Worm (Caenorhabditis elegans) whole organism, L2 larva: Measurements from ENCODE around the gene F07F6.7.
A peak's percentile ranks its signal among the peaks of the same experiment; 100 is the strongest.

Source experiments
- C34F6.9 ChIP-seq: fragments of 150-350 bp; optimal IDR thresholded peaks from 2 replicates; lab custom pipeline; 2014; ENCODE audit warnings: missing biosample characterization, missing genetic modification characterization
- F13H6.1 ChIP-seq: sonication (generic microtip); optimal IDR thresholded peaks from 2 replicates; lab custom pipeline; 2016; ENCODE audit warnings: missing genetic modification characterization, missing compliant biosample characterization
- R02D3.7 ChIP-seq: fragments of 150-350 bp; optimal IDR thresholded peaks from 2 replicates; lab custom pipeline; 2014; ENCODE audit warnings: missing biosample characterization, missing genetic modification characterization
- Y55F3AM.14 ChIP-seq: fragments of 200-800 bp; sonication (Bioruptor generic); optimal IDR thresholded peaks from 2 replicates; lab custom pipeline; 2018; ENCODE audit warnings: mild to moderate bottlenecking, missing genetic modification characterization, missing compliant biosample characterization
- ZK546.5 ChIP-seq: sonication (generic microtip); optimal IDR thresholded peaks from 2 replicates; lab custom pipeline; 2017; ENCODE audit warnings: missing biosample characterization, missing genetic modification characterization
- alr-1 ChIP-seq: fragments of 150-350 bp; optimal IDR thresholded peaks from 2 replicates; lab custom pipeline; 2014; ENCODE audit warnings: missing biosample characterization, missing genetic modification characterization
- aly-2 ChIP-seq: fragments of 150-350 bp; optimal IDR thresholded peaks from 2 replicates; lab custom pipeline; 2014; ENCODE audit warnings: missing biosample characterization, missing genetic modification characterization
- ama-1 ChIP-seq: fragments of 150-350 bp; optimal IDR thresholded peaks from 2 replicates; lab custom pipeline; 2018; ENCODE audit warnings: inconsistent platforms
- ceh-16 ChIP-seq: fragments of 150-350 bp; optimal IDR thresholded peaks from 2 replicates; lab custom pipeline; 2014; ENCODE audit warnings: missing biosample characterization, missing genetic modification characterization
- ceh-82 ChIP-seq: fragments of 150-350 bp; optimal IDR thresholded peaks from 2 replicates; lab custom pipeline; 2014; ENCODE audit warnings: missing biosample characterization, missing genetic modification characterization
- crh-2 ChIP-seq: sonication (generic microtip); optimal IDR thresholded peaks from 2 replicates; lab custom pipeline; 2017; ENCODE audit warnings: missing biosample characterization, missing genetic modification characterization
- elt-1 ChIP-seq: fragments of 150-350 bp; optimal IDR thresholded peaks from 2 replicates; lab custom pipeline; 2014; ENCODE audit warnings: missing biosample characterization, missing genetic modification characterization
- elt-3 ChIP-seq: sonication (generic microtip); optimal IDR thresholded peaks from 2 replicates; lab custom pipeline; 2017; ENCODE audit warnings: missing biosample characterization, missing genetic modification characterization
- fos-1 ChIP-seq: fragments of 150-350 bp; optimal IDR thresholded peaks from 2 replicates; lab custom pipeline; 2014; ENCODE audit warnings: missing biosample characterization, missing genetic modification characterization
- gmeb-1 ChIP-seq: fragments of 150-350 bp; optimal IDR thresholded peaks from 2 replicates; lab custom pipeline; 2014; ENCODE audit warnings: missing biosample characterization, missing genetic modification characterization
- lin-11 ChIP-seq: fragments of 150-350 bp; sonication (generic microtip); optimal IDR thresholded peaks from 2 replicates; lab custom pipeline; 2014; ENCODE audit warnings: missing biosample characterization, missing genetic modification characterization, inconsistent platforms, mixed read lengths
- lin-13 ChIP-seq: fragments of 150-350 bp; optimal IDR thresholded peaks from 2 replicates; lab custom pipeline; 2014; ENCODE audit warnings: missing biosample characterization, missing genetic modification reagents, missing genetic modification characterization
- lsy-2 ChIP-seq, 2 experiments: fragments of 150-350 bp in 1 of 2; sonication (generic microtip) in 1 of 2; optimal IDR thresholded peaks; 2 replicates each; lab custom pipeline; 2014 to 2017; ENCODE audit warnings: missing biosample characterization in 2 of 2, missing genetic modification characterization in 2 of 2
- mab-5 ChIP-seq: fragments of 150-350 bp; optimal IDR thresholded peaks from 2 replicates; lab custom pipeline; 2014; ENCODE audit warnings: missing biosample characterization, missing genetic modification characterization
- nhr-11 ChIP-seq: fragments of 150-350 bp; optimal IDR thresholded peaks from 2 replicates; lab custom pipeline; 2014; ENCODE audit warnings: missing biosample characterization, missing genetic modification characterization
- nhr-12 ChIP-seq: fragments of 150-350 bp; optimal IDR thresholded peaks from 2 replicates; lab custom pipeline; 2014; ENCODE audit warnings: missing biosample characterization, missing genetic modification characterization
- nhr-129 ChIP-seq: fragments of 150-350 bp; optimal IDR thresholded peaks from 2 replicates; lab custom pipeline; 2014; ENCODE audit warnings: missing biosample characterization, missing genetic modification characterization
- nhr-21 ChIP-seq: fragments of 150-350 bp; optimal IDR thresholded peaks from 2 replicates; lab custom pipeline; 2014; ENCODE audit warnings: missing biosample characterization, missing genetic modification characterization
- nhr-23 ChIP-seq: fragments of 150-350 bp; optimal IDR thresholded peaks from 2 replicates; lab custom pipeline; 2014; ENCODE audit warnings: missing biosample characterization, missing genetic modification reagents, missing genetic modification characterization
- nhr-237 ChIP-seq: fragments of 150-350 bp; optimal IDR thresholded peaks from 2 replicates; lab custom pipeline; 2014; ENCODE audit warnings: missing biosample characterization, missing genetic modification characterization
- nhr-25 ChIP-seq: fragments of 150-350 bp; sonication (generic microtip); optimal IDR thresholded peaks from 3 replicates; lab custom pipeline; 2014; ENCODE audit warnings: missing biosample characterization, missing genetic modification characterization
- nhr-6 ChIP-seq: fragments of 150-350 bp; optimal IDR thresholded peaks from 2 replicates; lab custom pipeline; 2014; ENCODE audit warnings: missing biosample characterization, missing genetic modification characterization
- nhr-77 ChIP-seq: fragments of 150-350 bp; optimal IDR thresholded peaks from 2 replicates; lab custom pipeline; 2014; ENCODE audit warnings: missing biosample characterization, missing genetic modification characterization
- skn-1 ChIP-seq: sonication (generic microtip); optimal IDR thresholded peaks from 2 replicates; lab custom pipeline; 2017; ENCODE audit warnings: missing biosample characterization, missing genetic modification characterization
- snpc-4 ChIP-seq: fragments of 150-350 bp; optimal IDR thresholded peaks from 2 replicates; lab custom pipeline; 2014; ENCODE audit warnings: missing biosample characterization, missing genetic modification characterization
- unc-39 ChIP-seq: fragments of 150-350 bp; optimal IDR thresholded peaks from 2 replicates; lab custom pipeline; 2014; ENCODE audit warnings: missing biosample characterization, missing genetic modification characterization
- unc-55 ChIP-seq: fragments of 150-350 bp; sonication (generic microtip); optimal IDR thresholded peaks from 3 replicates; lab custom pipeline; 2014; ENCODE audit warnings: missing biosample characterization, missing genetic modification reagents, missing genetic modification characterization
- unc-62 ChIP-seq: fragments of 150-350 bp; optimal IDR thresholded peaks from 2 replicates; lab custom pipeline; 2014; ENCODE audit warnings: missing biosample characterization, missing genetic modification reagents, missing genetic modification characterization
- zag-1 ChIP-seq: fragments of 150-350 bp; optimal IDR thresholded peaks from 2 replicates; lab custom pipeline; 2014; ENCODE audit warnings: missing biosample characterization, missing genetic modification characterization
- ztf-11 ChIP-seq: sonication (generic microtip); optimal IDR thresholded peaks from 2 replicates; lab custom pipeline; 2017; ENCODE audit warnings: missing biosample characterization, missing genetic modification characterization
- ztf-4 ChIP-seq: fragments of 150-350 bp; optimal IDR thresholded peaks from 2 replicates; lab custom pipeline; 2014; ENCODE audit warnings: missing biosample characterization, missing genetic modification characterization

F07F6.7 gene

DNA sequence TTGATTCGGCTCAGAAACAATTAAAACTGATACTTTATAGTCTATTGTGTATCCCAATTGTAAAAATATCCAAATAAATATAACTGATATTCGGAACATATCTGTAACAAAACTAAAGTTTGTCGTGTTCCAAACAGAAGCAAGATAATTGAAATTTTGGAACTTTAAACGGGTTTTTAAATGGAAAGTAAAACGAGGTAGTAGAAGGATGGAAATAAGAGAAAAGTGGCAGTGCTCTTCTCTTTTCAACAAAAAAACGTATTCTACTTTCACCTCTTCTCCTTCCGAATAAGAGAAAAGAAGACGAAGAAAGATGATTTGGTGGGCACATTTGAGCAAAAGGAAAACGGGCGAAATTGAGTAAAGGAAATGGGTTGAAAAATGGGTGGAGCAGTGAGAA is 22.8 kb upstream of the F07F6.7 start, which contains the start of gene nmr-1:
Gene nmr-1, minus strand, starts transcription at position 101 of the 400 bp plus-strand sequence.
- no peak for TF ChIP-seq nhr-129 (tag; lab: Kevin White, UChicago)
- TF ChIP-seq F13H6.1 (tag; lab: Kevin White, UChicago), result no peak
- no peak for TF ChIP-seq R02D3.7 (tag; lab: Kevin White, UChicago)
- no peak for TF ChIP-seq nhr-21
- TF ChIP-seq ceh-82 (tag; lab: Kevin White, UChicago), result no peak
- TF ChIP-seq nhr-237 (tag; lab: Kevin White, UChicago), result no peak
- no peak for TF ChIP-seq lsy-2 (tag; optimal IDR thresholded peaks at IDR 0.05; lab: Kevin White, UChicago)
- no peak for TF ChIP-seq unc-55 (GFP tag; lab: Kevin White, UChicago)
- no peak for TF ChIP-seq unc-39
- no peak for TF ChIP-seq C34F6.9
- no peak for TF ChIP-seq nhr-23 (tag; lab: Kevin White, UChicago)
- TF ChIP-seq ztf-11, result no peak
- TF ChIP-seq nhr-12 (tag; lab: Kevin White, UChicago), result no peak
- no peak for TF ChIP-seq alr-1 (tag; lab: Kevin White, UChicago)
- no peak for TF ChIP-seq elt-3
- no peak for TF ChIP-seq lin-13 (GFP tag; lab: Kevin White, UChicago)
- no peak for TF ChIP-seq nhr-77 (tag; lab: Kevin White, UChicago)
- TF ChIP-seq nhr-6, result no peak
- no peak for TF ChIP-seq crh-2 (tag; lab: Kevin White, UChicago)

DNA sequence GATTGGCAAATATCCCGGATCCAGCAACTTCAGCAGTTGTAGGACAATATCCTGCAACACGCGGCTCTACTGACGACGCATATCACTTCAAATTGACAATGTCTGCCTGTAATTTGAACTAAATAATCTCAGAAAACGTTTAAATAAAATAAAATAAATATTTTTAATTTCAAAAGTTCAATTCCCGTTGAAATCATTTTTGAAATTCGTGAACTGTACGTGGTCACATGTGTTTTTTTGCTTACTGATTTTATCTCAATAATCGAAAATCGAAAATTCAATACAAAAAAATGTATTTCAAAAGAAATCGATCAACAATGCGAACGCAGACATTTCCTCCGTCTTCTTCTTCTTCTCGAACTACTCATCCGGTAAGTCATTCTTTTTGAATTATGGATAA is 13.9 kb upstream of the F07F6.7 start, which contains the start of gene F07F6.1:
Gene F07F6.1, plus strand, starts transcription at position 301 of the 400 bp plus-strand sequence.
- no peak for TF ChIP-seq aly-2 (tag; lab: Kevin White, UChicago)
- TF ChIP-seq ama-1 (lab: Kevin White, UChicago), result no peak
- TF ChIP-seq nhr-12 (tag; lab: Kevin White, UChicago), result no peak
- TF ChIP-seq nhr-11 (tag; lab: Kevin White, UChicago), result no peak

DNA sequence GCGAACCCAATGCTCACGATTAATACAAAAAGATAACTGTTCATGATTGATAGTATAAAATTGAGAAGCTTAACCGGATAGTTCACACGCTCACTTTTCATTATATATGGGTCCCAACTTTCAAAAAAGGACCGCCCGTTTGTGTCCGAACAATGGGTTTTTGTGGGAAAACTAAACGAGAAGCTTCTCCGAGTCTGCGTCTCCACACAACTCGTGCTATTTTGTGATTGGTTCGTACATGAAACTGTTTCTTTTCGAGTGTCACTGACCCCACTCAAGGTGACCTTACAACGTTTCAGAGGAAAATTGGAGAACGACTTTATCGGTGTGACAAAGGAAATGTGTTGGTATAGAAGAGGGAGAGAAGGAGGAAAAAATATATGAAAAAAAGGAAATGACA is 13.2 kb upstream of the F07F6.7 start, which contains the start of gene dct-5:
Gene dct-5, minus strand, starts transcription at position 101 of the 400 bp plus-strand sequence.
- TF ChIP-seq nhr-6 (no peak), elt-1 (tag; lab: Kevin White, UChicago) (no peak), ceh-16 (tag; lab: Kevin White, UChicago) (no peak), skn-1 (tag; lab: Kevin White, UChicago) (no peak), alr-1 (tag; lab: Kevin White, UChicago) (no peak), nhr-21 (no peak), lin-11 (tag; lab: Kevin White, UChicago) (no peak), nhr-25 (tag; lab: Kevin White, UChicago) (no peak), ceh-82 (tag; lab: Kevin White, UChicago) (no peak), zag-1 (tag; lab: Kevin White, UChicago) (no peak)

DNA sequence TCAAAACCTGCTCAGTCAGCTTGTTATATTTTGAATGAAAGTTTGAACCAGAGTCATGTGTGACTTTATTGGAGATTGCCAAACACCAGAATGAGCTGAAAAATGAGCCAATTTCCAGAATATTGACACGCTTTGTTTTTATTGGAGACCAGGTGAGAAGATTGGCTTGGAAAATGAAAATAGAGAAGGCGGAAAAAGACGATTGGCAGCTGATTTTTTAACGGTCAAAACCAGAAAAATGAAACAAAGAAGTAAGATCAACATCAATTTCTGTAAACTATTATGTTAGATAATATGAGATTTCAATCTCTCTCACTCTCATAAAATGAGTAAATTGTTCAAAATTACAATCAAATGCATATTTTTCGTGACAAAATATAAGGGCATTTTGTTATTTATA is 9.4 kb upstream of the F07F6.7 start, which contains the start of gene srx-114:
Gene srx-114, minus strand, starts transcription at position 101 of the 400 bp plus-strand sequence.
- TF ChIP-seq ceh-16 (tag; lab: Kevin White, UChicago) (no peak), unc-62 (GFP tag; lab: Kevin White, UChicago) (no peak), ZK546.5 (tag; lab: Kevin White, UChicago) (no peak), unc-39 (no peak)

DNA sequence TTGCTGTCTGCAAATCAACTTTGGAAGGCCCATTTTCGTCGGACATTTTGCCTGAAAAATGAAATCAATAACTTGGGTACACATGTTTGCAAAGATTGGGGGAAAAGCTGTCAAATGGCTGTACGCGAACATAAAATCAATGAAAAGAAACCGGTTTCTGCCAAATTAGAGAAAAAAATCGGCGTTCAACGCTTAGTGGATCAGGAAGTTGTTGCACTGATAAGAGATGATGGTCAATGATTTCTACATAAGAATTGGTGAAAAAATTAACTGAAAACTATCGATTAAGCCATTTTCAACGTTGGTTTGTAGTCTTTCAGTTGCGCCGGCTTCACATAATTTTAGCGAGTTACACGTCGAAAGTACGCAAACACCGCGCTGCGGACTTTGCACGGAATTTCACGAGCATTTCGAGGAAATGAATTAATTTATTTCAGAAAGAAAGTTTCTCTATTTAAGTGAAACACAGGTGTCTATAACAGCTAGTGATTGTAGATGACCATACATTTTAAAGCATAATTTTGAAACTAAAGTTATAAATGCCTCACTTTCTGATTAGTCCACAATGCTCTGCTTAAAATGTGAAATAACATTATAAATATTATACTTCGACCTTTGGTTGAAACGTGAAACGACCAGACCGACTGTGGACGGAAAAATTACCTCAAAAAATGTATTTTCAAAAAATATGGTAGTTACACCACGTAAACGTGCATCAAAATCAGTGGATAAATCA is 6.0 kb upstream of the F07F6.7 start, which contains the start of the genes F07F6.4 and F07F6.2:
Gene F07F6.4, minus strand, starts transcription at position 51 of the 736 bp plus-strand sequence.
Gene F07F6.2, plus strand, starts transcription at position 686 of the 736 bp plus-strand sequence.
- TF ChIP-seq lsy-2 (tag; optimal IDR thresholded peaks at IDR 0.05; lab: Kevin White, UChicago) (peak in 1 of 2 experiments; percentile 58), nhr-129 (tag; lab: Kevin White, UChicago) (peak; percentile 8), nhr-6 (no peak), C34F6.9 (peak; percentile 59), ztf-4 (no peak), lin-13 (GFP tag; lab: Kevin White, UChicago) (peak; percentile 5), alr-1 (tag; lab: Kevin White, UChicago) (no peak), unc-55 (GFP tag; lab: Kevin White, UChicago) (no peak), crh-2 (tag; lab: Kevin White, UChicago) (peak; percentile 88)
- TF ChIP-seq, all 48 proteins: peak for 5

DNA sequence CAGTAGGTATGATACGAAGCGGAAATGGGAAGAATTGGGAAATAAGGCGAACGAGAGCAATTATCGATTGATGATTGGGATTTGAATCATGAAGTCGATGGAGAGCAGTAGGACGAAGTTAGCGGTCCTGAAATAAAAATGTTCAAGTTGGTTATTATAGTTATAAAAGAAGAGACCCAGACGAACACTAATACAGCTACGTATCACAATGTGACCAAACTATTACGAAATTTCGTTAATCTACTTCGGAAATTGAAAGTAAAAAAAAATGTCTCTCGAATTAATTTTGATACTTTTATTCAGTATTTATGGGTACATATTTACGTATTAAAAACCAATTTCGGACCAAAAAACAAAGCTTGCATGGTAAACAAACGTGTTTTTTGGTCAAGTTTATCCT is 2.8 kb upstream of the F07F6.7 start:
- TF ChIP-seq gmeb-1, result no peak
- TF ChIP-seq nhr-11 (tag; lab: Kevin White, UChicago), result no peak
- TF ChIP-seq mab-5 (tag; lab: Kevin White, UChicago), result no peak
- no peak for TF ChIP-seq snpc-4 (tag; lab: Kevin White, UChicago)
- TF ChIP-seq alr-1 (tag; lab: Kevin White, UChicago), result no peak
- TF ChIP-seq F13H6.1 (tag; lab: Kevin White, UChicago), result no peak
- no peak for TF ChIP-seq unc-62 (GFP tag; lab: Kevin White, UChicago)
- TF ChIP-seq nhr-129 (tag; lab: Kevin White, UChicago), result no peak
- no peak for TF ChIP-seq Y55F3AM.14
- TF ChIP-seq zag-1 (tag; lab: Kevin White, UChicago), result no peak
- TF ChIP-seq unc-55 (GFP tag; lab: Kevin White, UChicago), result no peak
- TF ChIP-seq R02D3.7 (tag; lab: Kevin White, UChicago), result no peak
- TF ChIP-seq ztf-4, result no peak
- no peak for TF ChIP-seq nhr-77 (tag; lab: Kevin White, UChicago)
- no peak for TF ChIP-seq fos-1
- no peak for TF ChIP-seq nhr-12 (tag; lab: Kevin White, UChicago)
